Fruit fly (Drosophila melanogaster): ENCODE measurements around the gene Ufd1.

DNA sequence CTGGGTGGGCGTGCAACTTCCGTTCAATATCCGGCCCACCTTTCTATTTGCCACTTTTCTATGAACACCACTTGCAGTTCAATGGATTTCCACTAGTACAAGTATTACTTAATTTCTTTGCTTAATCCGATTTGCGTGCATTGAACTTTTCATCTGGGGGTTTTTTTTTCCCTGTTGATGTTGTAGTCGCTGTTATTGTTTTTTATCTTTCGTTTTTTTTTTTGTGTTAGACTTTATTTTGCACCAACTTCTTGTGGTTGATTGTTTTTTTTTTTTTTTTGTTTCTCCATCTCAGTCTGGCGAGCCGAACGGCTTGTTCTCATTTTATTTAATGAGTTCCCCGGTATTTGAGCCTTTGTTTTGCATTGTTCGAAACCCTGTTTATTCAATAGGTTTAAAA lies 13.3 kb upstream of the Ufd1 start:
- TF ChIP-seq CTCF (optimal IDR thresholded peaks at IDR 0.05) (no peak), CG8478 (optimal IDR thresholded peaks at IDR 0.05) (no peak)
